Worm (Caenorhabditis elegans) whole organism, L1 larva: ENCODE measurements around the gene flp-15.

Experiments used
- C04F5.9 ChIP-seq: sonication (generic microtip); optimal IDR thresholded peaks from 2 replicates; lab custom pipeline; 2016; ENCODE audit warnings: missing genetic modification characterization, missing compliant biosample characterization
- alr-1 ChIP-seq: fragments of 200-800 bp; sonication (Bioruptor generic); optimal IDR thresholded peaks from 2 replicates; lab custom pipeline; 2018; ENCODE audit warnings: borderline replicate concordance, mild to moderate bottlenecking, missing genetic modification characterization, missing compliant biosample characterization
- aly-2 ChIP-seq: fragments of 150-350 bp; optimal IDR thresholded peaks from 2 replicates; lab custom pipeline; 2014; ENCODE audit warnings: missing biosample characterization, missing genetic modification characterization
- ama-1 ChIP-seq: fragments of 150-350 bp; optimal IDR thresholded peaks from 2 replicates; lab custom pipeline; 2014
- blmp-1 ChIP-seq: fragments of 150-350 bp; optimal IDR thresholded peaks from 2 replicates; lab custom pipeline; 2014; ENCODE audit warnings: missing biosample characterization, missing genetic modification characterization
- ceh-82 ChIP-seq, 3 experiments: fragments of 150-350 bp in 1 of 3; sonication (generic microtip) in 2 of 3; optimal IDR thresholded peaks; 2 replicates each; lab custom pipeline; 2014 to 2017; ENCODE audit warnings: missing biosample characterization in 3 of 3, missing genetic modification characterization in 3 of 3
- ceh-88 ChIP-seq: fragments of 200-800 bp; sonication (Bioruptor generic); IDR thresholded peaks from 2 replicates; pipeline ENCODE4 v1.3.6; 2022; ENCODE audit warnings: missing genetic modification characterization, missing compliant biosample characterization
- dpl-1 ChIP-seq, 3 experiments: fragments of 150-350 bp in 2 of 3; sonication (generic microtip) in 1 of 3; optimal IDR thresholded peaks; 2 replicates each; lab custom pipeline; 2014 to 2017; ENCODE audit warnings: missing biosample characterization in 3 of 3, missing genetic modification characterization in 3 of 3, missing genetic modification reagents in 3 of 3
- dsc-1 ChIP-seq: sonication (generic microtip); optimal IDR thresholded peaks from 2 replicates; lab custom pipeline; 2016; ENCODE audit warnings: mild to moderate bottlenecking, missing genetic modification characterization, missing compliant biosample characterization
- efl-1 ChIP-seq, 4 experiments: fragments of 150-350 bp; optimal IDR thresholded peaks in 3 of 4; peaks in 1 of 4; 1 replicate in 1 of 4; 2 replicates in 3 of 4; lab custom pipeline; 2014; ENCODE audit warnings: missing biosample characterization in 2 of 4, missing genetic modification characterization in 2 of 4, missing genetic modification reagents in 2 of 4
- efl-3 ChIP-seq: fragments of 200-800 bp; sonication (Bioruptor generic); optimal IDR thresholded peaks from 2 replicates; lab custom pipeline; 2018; ENCODE audit warnings: mild to moderate bottlenecking, missing genetic modification characterization, missing compliant biosample characterization
- fkh-10 ChIP-seq: sonication (generic microtip); optimal IDR thresholded peaks from 2 replicates; lab custom pipeline; 2017; ENCODE audit warnings: missing biosample characterization, missing genetic modification reagents, missing genetic modification characterization
- fkh-4 ChIP-seq: sonication (generic microtip); optimal IDR thresholded peaks from 2 replicates; lab custom pipeline; 2016; ENCODE audit warnings: missing compliant biosample characterization, missing genetic modification characterization, borderline replicate concordance
- fos-1 ChIP-seq: fragments of 150-350 bp; optimal IDR thresholded peaks from 2 replicates; lab custom pipeline; 2014; ENCODE audit warnings: missing biosample characterization, missing genetic modification characterization
- grh-1 ChIP-seq: fragments of 200-800 bp; sonication (Bioruptor generic); IDR thresholded peaks from 2 replicates; pipeline ENCODE4 v1.3.6; 2022; ENCODE audit warnings: missing genetic modification reagents, missing genetic modification characterization, missing compliant biosample characterization
- hlh-17 ChIP-seq: fragments of 200-800 bp; sonication (Bioruptor generic); optimal IDR thresholded peaks from 2 replicates; lab custom pipeline; 2018; ENCODE audit warnings: missing genetic modification characterization, mild to moderate bottlenecking, missing compliant biosample characterization, moderate library complexity, borderline replicate concordance
- hpl-2 ChIP-seq: fragments of 150-350 bp; optimal IDR thresholded peaks from 2 replicates; lab custom pipeline; 2014; ENCODE audit warnings: missing biosample characterization, missing genetic modification reagents, missing genetic modification characterization
- irx-1 ChIP-seq: sonication (generic microtip); optimal IDR thresholded peaks from 2 replicates; lab custom pipeline; 2016; ENCODE audit warnings: missing genetic modification characterization, missing compliant biosample characterization
- lin-14 ChIP-seq: fragments of 200-800 bp; sonication (Bioruptor generic); optimal IDR thresholded peaks from 2 replicates; lab custom pipeline; 2018; ENCODE audit warnings: mild to moderate bottlenecking, missing genetic modification characterization, moderate library complexity, missing compliant biosample characterization
- lin-39 ChIP-seq: fragments of 150-350 bp; optimal IDR thresholded peaks from 2 replicates; lab custom pipeline; 2014; ENCODE audit warnings: missing biosample characterization, missing genetic modification reagents, missing genetic modification characterization
- lsy-2 ChIP-seq, 2 experiments: fragments of 150-350 bp; optimal IDR thresholded peaks; 2 replicates each; lab custom pipeline; 2014; ENCODE audit warnings: missing biosample characterization in 2 of 2, missing genetic modification characterization in 2 of 2
- mab-9 ChIP-seq: fragments of 200-800 bp; sonication (Bioruptor generic); IDR thresholded peaks from 2 replicates; pipeline ENCODE4 v1.3.6; 2022; ENCODE audit warnings: missing genetic modification reagents, missing genetic modification characterization, missing compliant biosample characterization
- mef-2 ChIP-seq: fragments of 150-350 bp; optimal IDR thresholded peaks from 2 replicates; lab custom pipeline; 2014; ENCODE audit warnings: missing biosample characterization, missing genetic modification characterization
- mep-1 ChIP-seq: fragments of 150-350 bp; optimal IDR thresholded peaks from 2 replicates; lab custom pipeline; 2014; ENCODE audit warnings: missing biosample characterization, missing genetic modification characterization
- nhr-11 ChIP-seq: fragments of 150-350 bp; optimal IDR thresholded peaks from 2 replicates; lab custom pipeline; 2014; ENCODE audit warnings: missing biosample characterization, missing genetic modification characterization
- nhr-12 ChIP-seq: sonication (generic microtip); optimal IDR thresholded peaks from 2 replicates; lab custom pipeline; 2017; ENCODE audit warnings: missing biosample characterization, missing genetic modification characterization
- nhr-19 ChIP-seq: fragments of 200-800 bp; sonication (Bioruptor generic); conservative IDR thresholded peaks from 2 replicates; pipeline ENCODE4 v1.3.6; 2022; ENCODE audit warnings: missing genetic modification characterization, missing compliant biosample characterization
- nhr-20 ChIP-seq: sonication (generic microtip); optimal IDR thresholded peaks from 2 replicates; lab custom pipeline; 2016; ENCODE audit warnings: mild to moderate bottlenecking, missing genetic modification characterization, missing compliant biosample characterization
- nhr-237 ChIP-seq: fragments of 150-350 bp; optimal IDR thresholded peaks from 2 replicates; lab custom pipeline; 2014; ENCODE audit warnings: missing biosample characterization, missing genetic modification characterization
- nhr-47 ChIP-seq: sonication (generic microtip); optimal IDR thresholded peaks from 2 replicates; lab custom pipeline; 2016; ENCODE audit warnings: mild to moderate bottlenecking, missing genetic modification characterization, moderate library complexity, missing compliant biosample characterization
- nhr-71 ChIP-seq: sonication (generic microtip); optimal IDR thresholded peaks from 2 replicates; lab custom pipeline; 2016; ENCODE audit warnings: mild to moderate bottlenecking, missing genetic modification characterization, moderate library complexity, missing compliant biosample characterization
- nhr-76 ChIP-seq: sonication (generic microtip); optimal IDR thresholded peaks from 2 replicates; lab custom pipeline; 2017; ENCODE audit warnings: missing biosample characterization, missing genetic modification characterization
- nhr-84 ChIP-seq: sonication (generic microtip); optimal IDR thresholded peaks from 2 replicates; lab custom pipeline; 2017; ENCODE audit warnings: missing biosample characterization, missing genetic modification characterization
- nhr-90 ChIP-seq: sonication (generic microtip); optimal IDR thresholded peaks from 2 replicates; lab custom pipeline; 2016; ENCODE audit warnings: mild to moderate bottlenecking, missing genetic modification characterization, missing compliant biosample characterization; ENCODE audit not compliant: poor library complexity
- pax-3 ChIP-seq: fragments of 200-800 bp; sonication (Bioruptor generic); optimal IDR thresholded peaks from 2 replicates; lab custom pipeline; 2018; ENCODE audit warnings: mild to moderate bottlenecking, missing genetic modification characterization, moderate library complexity, missing compliant biosample characterization
- snpc-4 ChIP-seq: fragments of 150-350 bp; optimal IDR thresholded peaks from 2 replicates; lab custom pipeline; 2014; ENCODE audit warnings: missing biosample characterization, missing genetic modification characterization
- snu-23 ChIP-seq: sonication (generic microtip); optimal IDR thresholded peaks from 2 replicates; lab custom pipeline; 2016; ENCODE audit warnings: missing genetic modification characterization, missing compliant biosample characterization
- sup-37 ChIP-seq: fragments of 200-800 bp; sonication (Bioruptor generic); optimal IDR thresholded peaks from 2 replicates; lab custom pipeline; 2018; ENCODE audit warnings: mild to moderate bottlenecking, missing genetic modification characterization, missing compliant biosample characterization
- swsn-7 ChIP-seq: sonication (generic microtip); optimal IDR thresholded peaks from 2 replicates; lab custom pipeline; 2016; ENCODE audit warnings: missing genetic modification characterization, missing compliant biosample characterization
- tlp-1 ChIP-seq: fragments of 150-350 bp; optimal IDR thresholded peaks from 2 replicates; lab custom pipeline; 2014; ENCODE audit warnings: missing biosample characterization, missing genetic modification characterization
- unc-130 ChIP-seq: fragments of 150-350 bp; optimal IDR thresholded peaks from 2 replicates; lab custom pipeline; 2017; ENCODE audit warnings: missing biosample characterization, missing genetic modification characterization, inconsistent platforms
- unc-30 ChIP-seq: sonication (generic microtip); optimal IDR thresholded peaks from 2 replicates; lab custom pipeline; 2017; ENCODE audit warnings: missing biosample characterization, missing genetic modification characterization
- unc-62 ChIP-seq: fragments of 150-350 bp; optimal IDR thresholded peaks from 2 replicates; lab custom pipeline; 2014; ENCODE audit warnings: missing biosample characterization, missing genetic modification reagents, missing genetic modification characterization
- ztf-11 ChIP-seq, 2 experiments: sonication (generic microtip); optimal IDR thresholded peaks; 2 replicates each; lab custom pipeline; 2016 to 2017; ENCODE audit warnings: missing genetic modification characterization in 2 of 2, missing biosample characterization in 1 of 2, missing compliant biosample characterization in 1 of 2
- ztf-4 ChIP-seq: fragments of 150-350 bp; optimal IDR thresholded peaks from 2 replicates; lab custom pipeline; 2014; ENCODE audit warnings: missing biosample characterization, missing genetic modification characterization

Gene flp-15

ce11 chrIII:13709122-13709521, 41.5 kb upstream of the flp-15 start (continued):
- TF ChIP-seq nhr-12 (tag; lab: Kevin White, UChicago) = no peak
- TF ChIP-seq blmp-1 = peak; percentile 98
- TF ChIP-seq nhr-76 (tag; lab: Kevin White, UChicago) = no peak
- no peak for TF ChIP-seq ztf-4 (tag; lab: Kevin White, UChicago)
- TF ChIP-seq nhr-90 = peak; percentile 4
- no peak for TF ChIP-seq tlp-1

- TF ChIP-seq alr-1 (tag; lab: Kevin White, UChicago) (no peak), efl-1 (optimal IDR thresholded peaks at IDR 0.05; lab: Kevin White, UChicago) (no peak), efl-1 (GFP tag; optimal IDR thresholded peaks at IDR 0.05 in 1 of 2; lab: Kevin White, UChicago) (peak in 1 of 2 experiments; percentile 11)
Observed at ce11 chrIII:13708415-13708814, 40.8 kb upstream of the flp-15 start.

DNA sequence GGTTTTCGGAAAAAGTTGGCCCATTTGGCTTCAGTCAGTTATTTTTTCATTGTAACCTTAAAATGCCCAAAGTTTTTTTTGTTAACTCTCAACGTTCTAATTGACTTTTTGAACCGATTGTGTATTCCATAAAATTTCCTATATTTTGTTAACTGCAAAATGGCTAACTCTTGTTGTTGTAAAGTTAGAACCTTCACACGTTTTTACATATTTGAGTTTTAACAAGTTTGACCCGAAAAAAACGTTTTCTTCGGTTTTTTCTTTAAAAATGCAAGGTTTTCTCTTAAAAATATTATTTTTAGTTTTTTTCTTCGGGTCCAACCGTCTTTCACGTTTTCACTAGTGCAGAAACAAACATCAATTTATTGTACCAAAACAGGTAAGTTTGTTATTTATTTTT, 34.1 kb upstream of the flp-15 start, which contains the start of gene lit-1:
Gene lit-1, plus strand, starts transcription at position 301 of the 400 bp plus-strand sequence.
- TF ChIP-seq ama-1 (lab: Kevin White, UChicago) = no peak
- no peak for TF ChIP-seq nhr-76 (tag; lab: Kevin White, UChicago)
- no peak for TF ChIP-seq ceh-88 (GFP tag; lab: Robert Waterston, UW)
- TF ChIP-seq unc-62 = no peak
- no peak for TF ChIP-seq efl-3 (GFP tag; lab: Kevin White, UChicago)
- no peak for TF ChIP-seq aly-2 (tag; lab: Kevin White, UChicago)
- TF ChIP-seq irx-1 (tag; lab: Kevin White, UChicago) = no peak

DNA sequence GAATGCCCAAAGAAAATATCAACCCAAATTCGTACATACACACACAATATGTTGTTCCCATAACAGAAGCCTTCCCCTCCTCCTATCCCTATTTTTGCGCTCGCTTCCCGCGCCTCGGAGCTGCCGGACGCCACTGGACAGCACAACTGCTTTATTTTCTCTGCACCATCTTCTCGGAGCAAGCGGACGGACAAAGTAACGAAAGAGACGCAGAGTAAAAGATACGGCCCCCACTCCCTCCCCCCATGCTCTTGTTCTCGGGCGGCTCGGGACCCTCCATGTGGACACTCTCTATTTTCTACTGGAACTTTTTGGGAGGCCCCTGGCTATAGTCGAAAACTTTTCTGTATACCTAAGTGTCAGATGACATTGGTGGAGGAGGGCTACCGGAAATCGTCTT, 30.2 kb upstream of the flp-15 start:
- TF ChIP-seq alr-1 (tag; lab: Kevin White, UChicago) (no peak), nhr-19 (GFP tag; lab: Robert Waterston, UW) (no peak), nhr-84 (tag; lab: Kevin White, UChicago) (no peak), dsc-1 (tag; lab: Kevin White, UChicago) (peak; percentile 9), nhr-11 (tag; lab: Kevin White, UChicago) (no peak), mep-1 (no peak), ama-1 (lab: Kevin White, UChicago) (no peak), nhr-20 (tag; lab: Kevin White, UChicago) (no peak), mab-9 (no peak), sup-37 (GFP tag; lab: Kevin White, UChicago) (no peak), grh-1 (GFP tag; lab: Robert Waterston, UW) (no peak), nhr-90 (no peak), lsy-2 (tag; optimal IDR thresholded peaks at IDR 0.05; lab: Kevin White, UChicago) (peak in 1 of 2 experiments; percentile 23), efl-3 (GFP tag; lab: Kevin White, UChicago) (no peak), hlh-17 (GFP tag; lab: Kevin White, UChicago) (no peak), ztf-11 (tag; optimal IDR thresholded peaks at IDR 0.05; lab: Kevin White, UChicago) (peak in 1 of 2 experiments; percentile 16), lin-39 (no peak), dpl-1 (GFP tag; optimal IDR thresholded peaks at IDR 0.05; lab: Kevin White, UChicago) (peak in 1 of 3 experiments; percentile 0), nhr-71 (tag; lab: Kevin White, UChicago) (peak; percentile 36), aly-2 (tag; lab: Kevin White, UChicago) (no peak), snu-23 (GFP tag; lab: Kevin White, UChicago) (peak; percentile 29), fos-1 (tag; lab: Kevin White, UChicago) (no peak), ceh-82 (tag; optimal IDR thresholded peaks at IDR 0.05; lab: Kevin White, UChicago) (no peak), nhr-47 (tag; lab: Kevin White, UChicago) (peak; percentile 35), snpc-4 (tag; lab: Kevin White, UChicago) (no peak), fkh-4 (tag; lab: Kevin White, UChicago) (no peak), fkh-10 (GFP tag; lab: Kevin White, UChicago) (no peak), ztf-4 (tag; lab: Kevin White, UChicago) (no peak), swsn-7 (tag; lab: Kevin White, UChicago) (peak; percentile 34), unc-30 (tag; lab: Kevin White, UChicago) (no peak), hpl-2 (no peak), mef-2 (tag; lab: Kevin White, UChicago) (no peak), lin-14 (peak; percentile 82), unc-130 (tag; lab: Kevin White, UChicago) (no peak), efl-1 (optimal IDR thresholded peaks at IDR 0.05; lab: Kevin White, UChicago) (peak in 1 of 2 experiments; percentile 2), efl-1 (GFP tag; optimal IDR thresholded peaks at IDR 0.05 in 1 of 2; lab: Kevin White, UChicago) (peak in 1 of 2 experiments; percentile 89), ceh-88 (GFP tag; lab: Robert Waterston, UW) (no peak), nhr-237 (no peak), pax-3 (no peak), C04F5.9 (no peak)
